Fruit fly (Drosophila melanogaster) whole organism, embryonic: ENCODE data around the gene zetaCOP.

Experiments used
- CG4360 ChIP-seq: fragments of 200-800 bp; sonication (Bioruptor generic); IDR thresholded peaks from 2 replicates; pipeline ENCODE4 v1.3.6; 2022; ENCODE audit warnings: missing biosample characterization, missing genetic modification characterization
- CG9609 ChIP-seq: fragments of 200-800 bp; sonication (Bioruptor generic); optimal IDR thresholded peaks from 3 replicates; lab custom pipeline; 2016; ENCODE audit warnings: missing biosample characterization, missing genetic modification characterization
- NC2α ChIP-seq: fragments of 200-800 bp; sonication (Bioruptor generic); optimal IDR thresholded peaks from 2 replicates; lab custom pipeline; 2016; ENCODE audit warnings: missing biosample characterization, missing genetic modification characterization
- Tbp ChIP-seq: fragments of >200 bp; optimal IDR thresholded peaks from 2 replicates; lab custom pipeline; 2018; ENCODE audit warnings: missing biosample characterization, missing genetic modification characterization

Gene zetaCOP

dm6 chr3L:16626199-16626598 lies 47.2 kb downstream of the zetaCOP start:
- TF ChIP-seq CG9609 (GFP tag; lab: Kevin White, UChicago) = no peak
- peak; percentile 93 for TF ChIP-seq CG4360 (GFP tag; lab: Robert Waterston, UW)
- TF ChIP-seq Tbp = no peak
- TF ChIP-seq NC2α (GFP tag; lab: Kevin White, UChicago) = no peak
